Worm (Caenorhabditis elegans) whole organism, L2 larva: ENCODE results near the gene twk-26.

Experiments used
- R02D3.7 ChIP-seq: fragments of 150-350 bp; optimal IDR thresholded peaks from 2 replicates; lab custom pipeline; 2014; ENCODE audit warnings: missing biosample characterization, missing genetic modification characterization
- aly-2 ChIP-seq: fragments of 150-350 bp; optimal IDR thresholded peaks from 2 replicates; lab custom pipeline; 2014; ENCODE audit warnings: missing biosample characterization, missing genetic modification characterization
- nhr-11 ChIP-seq: fragments of 150-350 bp; optimal IDR thresholded peaks from 2 replicates; lab custom pipeline; 2014; ENCODE audit warnings: missing biosample characterization, missing genetic modification characterization

- TF ChIP-seq R02D3.7 (tag; lab: Kevin White, UChicago) (no peak), nhr-11 (no peak), aly-2 (tag; lab: Kevin White, UChicago) (no peak)
These were observed 12.4 kb upstream of the twk-26 start for ce11 chrX:3067052-3067451.
